Worm (Caenorhabditis elegans): ENCODE results near the gene C50B8.5.

C50B8.5 gene

ce11 chrV:13565197-13565596 is 15.6 kb upstream of the C50B8.5 start:
- TF ChIP-seq ceh-31 (tag; optimal IDR thresholded peaks at IDR 0.05), result peak; percentile 49
- TF ChIP-seq elt-2 (tag; optimal IDR thresholded peaks at IDR 0.05), result peak; percentile 64
- TF ChIP-seq nfya-1 (tag; optimal IDR thresholded peaks at IDR 0.05), result peak; percentile 67
- peak; percentile 51 for TF ChIP-seq ceh-18 (tag; optimal IDR thresholded peaks at IDR 0.05)
- TF ChIP-seq unc-42 (tag; optimal IDR thresholded peaks at IDR 0.05), result peak; percentile 5
- peak; percentile 12 for TF ChIP-seq ceh-22 (tag; optimal IDR thresholded peaks at IDR 0.05)
- peak; percentile 45 for TF ChIP-seq unc-55 (GFP tag; optimal IDR thresholded peaks at IDR 0.05)
- TF ChIP-seq ceh-48 (tag; optimal IDR thresholded peaks at IDR 0.05), result peak; percentile 26
- peak; percentile 26 for TF ChIP-seq tbx-2 (tag; optimal IDR thresholded peaks at IDR 0.05)
- TF ChIP-seq sox-2 (GFP tag; IDR thresholded peaks at IDR 0.05), result peak; percentile 15; the same call in 1 of the 2 replicates
- no peak for TF ChIP-seq odd-2 (tag; optimal IDR thresholded peaks at IDR 0.05)
- TF ChIP-seq unc-86 (tag; optimal IDR thresholded peaks at IDR 0.05), result no peak
- TF ChIP-seq ttx-3 (tag; optimal IDR thresholded peaks at IDR 0.05), result no peak
- peak; percentile 94 for TF ChIP-seq hlh-30 (tag; optimal IDR thresholded peaks at IDR 0.05; ENCODE audit: insufficient read depth)

ce11 chrV:13565781-13566180 is 15.0 kb upstream of the C50B8.5 start, which contains the start of gene slrp-1:
TSS of gene slrp-1 (plus strand) at chrV:13565863.
- TF ChIP-seq ceh-30 (tag; optimal IDR thresholded peaks at IDR 0.05) (no peak), ztf-16 (tag; optimal IDR thresholded peaks at IDR 0.05) (no peak), madf-2 (tag; optimal IDR thresholded peaks at IDR 0.05) (no peak), ceh-22 (tag; optimal IDR thresholded peaks at IDR 0.05) (no peak), dmd-4 (tag; optimal IDR thresholded peaks at IDR 0.05; ENCODE audit: borderline replicate concordance) (no peak), nfya-1 (tag; optimal IDR thresholded peaks at IDR 0.05) (no peak), C08G9.2 (tag; optimal IDR thresholded peaks at IDR 0.05) (no peak), mec-3 (tag; optimal IDR thresholded peaks at IDR 0.05; ENCODE audit: borderline replicate concordance) (no peak), ceh-34 (tag; optimal IDR thresholded peaks at IDR 0.05) (no peak), Y22D7AL.16 (tag; optimal IDR thresholded peaks at IDR 0.05) (no peak), fkh-10 (GFP tag; optimal IDR thresholded peaks at IDR 0.05) (no peak), elt-2 (tag; optimal IDR thresholded peaks at IDR 0.05) (no peak), unc-55 (GFP tag; optimal IDR thresholded peaks at IDR 0.05) (no peak), pha-4 (tag; optimal IDR thresholded peaks at IDR 0.05) (no peak)

- TF ChIP-seq unc-3 (GFP tag; conservative IDR thresholded peaks at IDR 0.05), result no peak
- no peak for TF ChIP-seq unc-3 (tag; optimal IDR thresholded peaks at IDR 0.05)
- TF ChIP-seq hlh-15 (tag; optimal IDR thresholded peaks at IDR 0.05), result no peak
- TF ChIP-seq fax-1 (tag; optimal IDR thresholded peaks at IDR 0.05), result no peak
- no peak for TF ChIP-seq ceh-14 (tag; optimal IDR thresholded peaks at IDR 0.05)
- TF ChIP-seq ceh-48 (tag; optimal IDR thresholded peaks at IDR 0.05), result no peak
- no peak for TF ChIP-seq K09A11.1 (tag; optimal IDR thresholded peaks at IDR 0.05; ENCODE audit: insufficient read depth)
- TF ChIP-seq C38D4.7 (GFP tag; optimal IDR thresholded peaks at IDR 0.05), result no peak
These were observed 13.8 kb upstream of the C50B8.5 start for ce11 chrV:13566967-13567366.

- TF ChIP-seq che-1 (tag; optimal IDR thresholded peaks at IDR 0.05), result no peak
- TF ChIP-seq ceh-31 (tag; optimal IDR thresholded peaks at IDR 0.05), result peak; percentile 11
These were observed 12.2 kb upstream of the C50B8.5 start, which contains the start of the genes nuaf-1 and bir-2 for ce11 chrV:13568533-13568932. TSS of gene nuaf-1 (minus strand) at chrV:13568630. TSS of gene bir-2 (plus strand) at chrV:13568850.

ce11 chrV:13571714-13572258 is 9.0 kb upstream of the C50B8.5 start, which contains the start of gene C50B8.4:
TSS of gene C50B8.4 (plus strand) at chrV:13572012.
- TF ChIP-seq ceh-48 (tag; optimal IDR thresholded peaks at IDR 0.05) (peak; percentile 1), C38D4.7 (GFP tag; optimal IDR thresholded peaks at IDR 0.05) (no peak), nfya-1 (tag; optimal IDR thresholded peaks at IDR 0.05) (no peak), ahr-1 (tag; optimal IDR thresholded peaks at IDR 0.05) (no peak)
